Worm (Caenorhabditis elegans) whole organism, young adult: ENCODE measurements around the gene gst-2.

ENCODE experiments used
- D2030.7 ChIP-seq: fragments of 200-800 bp; sonication (Bioruptor generic); IDR thresholded peaks from 2 replicates; pipeline ENCODE4 v1.3.6; 2022; ENCODE audit warnings: missing genetic modification reagents, missing genetic modification characterization, missing compliant biosample characterization
- F33H1.4 ChIP-seq: fragments of 200-800 bp; sonication (Bioruptor generic); IDR thresholded peaks from 2 replicates; pipeline ENCODE4 v1.3.6; 2022; ENCODE audit warnings: missing genetic modification reagents, missing genetic modification characterization, missing compliant biosample characterization
- F39B2.1 ChIP-seq: fragments of 200-800 bp; sonication (Bioruptor generic); IDR thresholded peaks from 2 replicates; pipeline ENCODE4 v1.3.6; 2022; ENCODE audit warnings: missing genetic modification reagents, missing genetic modification characterization, missing compliant biosample characterization
- K11D2.4 ChIP-seq: fragments of 200-800 bp; sonication (Bioruptor generic); IDR thresholded peaks from 2 replicates; pipeline ENCODE4 v1.3.6; 2022; ENCODE audit warnings: missing genetic modification reagents, missing genetic modification characterization, missing compliant biosample characterization
- ZK185.1 ChIP-seq: sonication (generic microtip); optimal IDR thresholded peaks from 2 replicates; lab custom pipeline; 2016; ENCODE audit warnings: mild to moderate bottlenecking, missing genetic modification characterization, missing compliant biosample characterization; ENCODE audit not compliant: poor library complexity, severe bottlenecking
- ama-1 ChIP-seq, 3 experiments: fragments of 150-350 bp in 1 of 3; sonication (generic microtip) in 2 of 3; optimal IDR thresholded peaks; 2 replicates each; lab custom pipeline; 2014 to 2018; ENCODE audit warnings: missing biosample characterization in 2 of 3, missing genetic modification characterization in 2 of 3, missing genetic modification reagents in 2 of 3
- aptf-2 ChIP-seq: fragments of 200-800 bp; sonication (Bioruptor generic); conservative IDR thresholded peaks from 2 replicates; pipeline ENCODE4 v1.3.6; 2022; ENCODE audit warnings: missing genetic modification reagents, missing genetic modification characterization, missing compliant biosample characterization
- aptf-3 ChIP-seq: fragments of 200-800 bp; sonication (Bioruptor generic); IDR thresholded peaks from 2 replicates; pipeline ENCODE4 v1.3.6; 2022; ENCODE audit warnings: missing genetic modification characterization, missing compliant biosample characterization
- cebp-1 ChIP-seq, 2 experiments: fragments of 200-800 bp in 1 of 2; sonication (Bioruptor generic) in 1 of 2; sonication (generic microtip) in 1 of 2; IDR thresholded peaks in 1 of 2; optimal IDR thresholded peaks in 1 of 2; 2 replicates each; pipeline versions ENCODE4 v1.3.6 to Lab custom; 2017 to 2022; ENCODE audit warnings: missing compliant biosample characterization in 2 of 2, missing genetic modification characterization in 2 of 2, mild to moderate bottlenecking in 1 of 2, missing genetic modification reagents in 1 of 2, moderate library complexity in 1 of 2
- ceh-100 ChIP-seq: fragments of 200-800 bp; sonication (Bioruptor generic); IDR thresholded peaks from 2 replicates; pipeline ENCODE4 v1.3.6; 2022; ENCODE audit warnings: missing genetic modification reagents, missing genetic modification characterization, missing compliant biosample characterization
- chd-7 ChIP-seq: sonication (generic microtip); optimal IDR thresholded peaks from 2 replicates; lab custom pipeline; 2016; ENCODE audit warnings: mild to moderate bottlenecking, missing genetic modification characterization, moderate library complexity, missing compliant biosample characterization
- egl-44 ChIP-seq: fragments of 200-800 bp; sonication (Bioruptor generic); IDR thresholded peaks from 2 replicates; pipeline ENCODE4 v1.3.6; 2022; ENCODE audit warnings: missing genetic modification reagents, missing genetic modification characterization, missing compliant biosample characterization
- egrh-3 ChIP-seq: fragments of 200-800 bp; sonication (Bioruptor generic); IDR thresholded peaks from 2 replicates; pipeline ENCODE4 v1.3.6; 2022; ENCODE audit warnings: missing genetic modification reagents, missing genetic modification characterization, missing compliant biosample characterization
- ets-4 ChIP-seq: fragments of 200-800 bp; sonication (Bioruptor generic); optimal IDR thresholded peaks from 2 replicates; lab custom pipeline; 2018; ENCODE audit warnings: mild to moderate bottlenecking, missing genetic modification characterization, missing compliant biosample characterization
- fkh-3 ChIP-seq: sonication (generic microtip); optimal IDR thresholded peaks from 2 replicates; lab custom pipeline; 2016; ENCODE audit warnings: mild to moderate bottlenecking, missing genetic modification characterization, missing compliant biosample characterization
- him-1 ChIP-seq: sonication (generic microtip); optimal IDR thresholded peaks from 2 replicates; lab custom pipeline; 2016; ENCODE audit warnings: missing genotype, missing genetic modification reagents, missing genetic modification characterization, missing compliant biosample characterization
- hmg-1.2 ChIP-seq: fragments of 200-800 bp; sonication (Bioruptor generic); IDR thresholded peaks from 2 replicates; pipeline ENCODE4 v1.3.6; 2022; ENCODE audit warnings: missing genetic modification reagents, missing genetic modification characterization, missing compliant biosample characterization
- let-526 ChIP-seq: fragments of 200-800 bp; sonication (Bioruptor generic); IDR thresholded peaks from 2 replicates; pipeline ENCODE4 v1.3.6; 2022; ENCODE audit warnings: missing genetic modification reagents, missing genetic modification characterization, missing compliant biosample characterization
- let-607 ChIP-seq, 2 experiments: fragments of 200-800 bp in 1 of 2; sonication (Bioruptor generic) in 1 of 2; sonication (generic microtip) in 1 of 2; optimal IDR thresholded peaks; 2 replicates each; lab custom pipeline; 2016 to 2018; ENCODE audit warnings: mild to moderate bottlenecking in 2 of 2, missing compliant biosample characterization in 2 of 2, missing genetic modification characterization in 2 of 2, moderate library complexity in 2 of 2, missing genotype in 1 of 2
- madf-6 ChIP-seq: fragments of 200-800 bp; sonication (Bioruptor generic); IDR thresholded peaks from 2 replicates; pipeline ENCODE4 v1.3.6; 2022; ENCODE audit warnings: missing genetic modification reagents, missing genetic modification characterization, missing compliant biosample characterization
- nfya-1 ChIP-seq: sonication (generic microtip); optimal IDR thresholded peaks from 2 replicates; lab custom pipeline; 2017; ENCODE audit warnings: antibody characterized with exemption, missing compliant biosample characterization, missing genetic modification characterization, borderline replicate concordance; ENCODE audit not compliant: insufficient read depth
- nhr-80 ChIP-seq: sonication (generic microtip); optimal IDR thresholded peaks from 2 replicates; lab custom pipeline; 2016; ENCODE audit warnings: missing genetic modification characterization, missing compliant biosample characterization
- pha-4 ChIP-seq: fragments of 150-350 bp; sonication (generic microtip); optimal IDR thresholded peaks from 2 replicates; lab custom pipeline; 2014; ENCODE audit warnings: missing biosample characterization, missing genetic modification reagents, missing genetic modification characterization
- rcor-1 ChIP-seq: fragments of 200-800 bp; sonication (Bioruptor generic); IDR thresholded peaks from 2 replicates; pipeline ENCODE4 v1.3.6; 2022; ENCODE audit warnings: missing genetic modification reagents, missing genetic modification characterization, missing compliant biosample characterization
- rec-8 ChIP-seq, 2 experiments: sonication (generic microtip); optimal IDR thresholded peaks; 2 replicates each; lab custom pipeline; 2016; ENCODE audit warnings: mild to moderate bottlenecking in 2 of 2, missing genetic modification characterization in 2 of 2, missing genetic modification reagents in 2 of 2, missing genotype in 2 of 2, missing biosample characterization in 1 of 2, missing compliant biosample characterization in 1 of 2, moderate library complexity in 1 of 2
- rpc-1 ChIP-seq, 2 experiments: fragments of 150-350 bp in 1 of 2; sonication (generic microtip) in 1 of 2; optimal IDR thresholded peaks; 2 replicates each; lab custom pipeline; 2014 to 2018; ENCODE audit warnings: missing biosample characterization in 1 of 2, missing genetic modification characterization in 1 of 2, missing genetic modification reagents in 1 of 2, missing genotype in 1 of 2
- sdz-38 ChIP-seq: sonication (generic microtip); optimal IDR thresholded peaks from 2 replicates; lab custom pipeline; 2016; ENCODE audit warnings: missing genotype, missing genetic modification characterization, missing compliant biosample characterization
- snpc-4 ChIP-seq, 5 experiments: fragments of 150-350 bp in 1 of 5; sonication (generic microtip) in 4 of 5; optimal IDR thresholded peaks; 2 replicates each; lab custom pipeline; 2014 to 2018; ENCODE audit warnings: missing genetic modification characterization in 5 of 5, missing biosample characterization in 3 of 5, antibody characterized with exemption in 2 of 5, mild to moderate bottlenecking in 2 of 5, missing compliant biosample characterization in 2 of 5, missing genotype in 2 of 5, moderate library complexity in 2 of 5, missing genetic modification reagents in 1 of 5
- tbp1 ChIP-seq: fragments of 200-800 bp; sonication (Bioruptor generic); optimal IDR thresholded peaks from 2 replicates; lab custom pipeline; 2018; ENCODE audit warnings: mild to moderate bottlenecking, missing genetic modification characterization, missing compliant biosample characterization
- ztf-3 ChIP-seq: fragments of 200-800 bp; sonication (Bioruptor generic); optimal IDR thresholded peaks from 2 replicates; lab custom pipeline; 2018; ENCODE audit warnings: mild to moderate bottlenecking, missing genetic modification characterization, missing compliant biosample characterization

gst-2 gene

DNA sequence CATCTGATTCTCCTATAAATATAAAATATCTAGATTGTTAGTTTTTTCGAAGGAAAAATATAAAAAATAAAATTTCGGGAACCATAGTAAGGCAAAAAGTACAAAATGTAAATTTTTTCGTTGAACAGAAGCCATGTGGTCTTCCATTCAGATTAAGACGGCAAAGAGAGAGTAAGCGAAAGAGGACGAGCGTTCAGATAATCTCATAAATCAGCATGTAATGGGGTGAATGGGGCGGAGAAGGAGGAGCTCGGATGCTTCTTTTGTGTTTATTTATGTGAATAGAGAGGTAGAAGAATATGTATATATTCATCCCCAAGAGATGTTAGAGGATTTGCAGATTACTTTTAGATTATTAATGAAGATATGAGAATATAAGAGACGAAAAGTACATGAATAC lies 32.5 kb upstream of the gst-2 start, which contains the start of gene pxf-1:
Gene pxf-1 (minus strand): TSS at position 14 of the 400 bp plus-strand sequence.
- TF ChIP-seq ets-4 (GFP tag; lab: Kevin White, UChicago): no peak
- no peak for TF ChIP-seq F39B2.1 (GFP tag; lab: Robert Waterston, UW)
- TF ChIP-seq D2030.7 (GFP tag; lab: Robert Waterston, UW): no peak
- TF ChIP-seq let-526: no peak
- no peak for TF ChIP-seq aptf-2
- no peak for TF ChIP-seq F33H1.4
- TF ChIP-seq rec-8 (tag; optimal IDR thresholded peaks at IDR 0.05; lab: Kevin White, UChicago): no peak
- no peak for TF ChIP-seq rcor-1 (GFP tag; lab: Robert Waterston, UW)
- no peak for TF ChIP-seq cebp-1 (GFP tag; IDR thresholded peaks at IDR 0.05; lab: Robert Waterston, UW)
- no peak for TF ChIP-seq cebp-1 (tag; optimal IDR thresholded peaks at IDR 0.05; lab: Kevin White, UChicago)
- TF ChIP-seq fkh-3: no peak
- no peak for TF ChIP-seq him-1 (tag; lab: Kevin White, UChicago)
- no peak for TF ChIP-seq aptf-3 (GFP tag; lab: Robert Waterston, UW)
- no peak for TF ChIP-seq ZK185.1 (tag; lab: Kevin White, UChicago)
- TF ChIP-seq rpc-1 (optimal IDR thresholded peaks at IDR 0.05; lab: Kevin White, UChicago): no peak
- no peak for TF ChIP-seq rpc-1 (tag; optimal IDR thresholded peaks at IDR 0.05; lab: Kevin White, UChicago)
- TF ChIP-seq ceh-100 (GFP tag; lab: Robert Waterston, UW): no peak
- no peak for TF ChIP-seq pha-4 (tag; lab: Kevin White, UChicago)
- TF ChIP-seq chd-7 (tag; lab: Kevin White, UChicago): no peak
- TF ChIP-seq sdz-38: no peak
- no peak for TF ChIP-seq egrh-3
- TF ChIP-seq ztf-3 (GFP tag; lab: Kevin White, UChicago): no peak

DNA sequence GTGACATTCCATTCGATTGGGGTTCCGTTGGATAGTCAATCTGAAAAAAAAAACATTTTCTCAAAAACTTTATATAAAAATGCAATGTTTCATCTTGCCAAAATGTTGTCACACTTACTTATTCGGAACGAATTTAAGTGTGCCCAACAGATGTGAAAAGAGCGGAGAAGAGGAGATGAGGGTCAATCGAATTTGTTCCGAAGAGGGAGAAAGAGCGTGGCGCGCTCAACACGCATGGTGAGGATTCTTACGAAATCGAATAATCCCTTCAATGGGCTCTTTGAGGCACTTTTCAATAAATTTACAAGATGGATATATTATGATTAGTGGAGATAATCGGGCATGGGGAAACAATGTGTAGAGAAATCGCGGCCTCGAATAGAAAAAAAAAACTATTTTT lies 28.9 kb upstream of the gst-2 start:
- TF ChIP-seq cebp-1 (GFP tag; IDR thresholded peaks at IDR 0.05; lab: Robert Waterston, UW): no peak
- peak; percentile 52 for TF ChIP-seq cebp-1 (tag; optimal IDR thresholded peaks at IDR 0.05; lab: Kevin White, UChicago)
- TF ChIP-seq nfya-1 (tag; lab: Kevin White, UChicago): no peak

- no peak for TF ChIP-seq K11D2.4
- peak; percentile 27; the same call in 1 of the 2 replicates for TF ChIP-seq madf-6
- TF ChIP-seq snpc-4 (GFP tag; optimal IDR thresholded peaks at IDR 0.05; lab: Kevin White, UChicago): no peak
- peak in 1 of 4 experiments; percentile 0 for TF ChIP-seq snpc-4 (tag; optimal IDR thresholded peaks at IDR 0.05; lab: Kevin White, UChicago)
- TF ChIP-seq hmg-1.2: peak; percentile 6; the same call in 1 of the 2 replicates
- peak; percentile 93 for TF ChIP-seq him-1 (tag; lab: Kevin White, UChicago)
Measured at ce11 chrIV:10164086-10164485, 22.2 kb upstream of the gst-2 start.

ce11 chrIV:10161706-10162105 lies 19.8 kb upstream of the gst-2 start, which contains the start of gene pps-1:
Gene pps-1, plus strand, starts transcription at chrIV:10162006.
- no peak for TF ChIP-seq ama-1 (optimal IDR thresholded peaks at IDR 0.05; lab: Kevin White, UChicago)
- TF ChIP-seq ama-1 (GFP tag; optimal IDR thresholded peaks at IDR 0.05; lab: Kevin White, UChicago): no peak
- TF ChIP-seq D2030.7 (GFP tag; lab: Robert Waterston, UW): no peak
- no peak for TF ChIP-seq tbp1 (GFP tag; lab: Kevin White, UChicago)
- no peak for TF ChIP-seq nhr-80 (tag; lab: Kevin White, UChicago)

ce11 chrIV:10157489-10158088 lies 15.7 kb upstream of the gst-2 start, which contains the start of gene ttr-53:
Gene ttr-53, plus strand, starts transcription at chrIV:10158038.
- TF ChIP-seq cebp-1 (GFP tag; IDR thresholded peaks at IDR 0.05; lab: Robert Waterston, UW) (no peak), cebp-1 (tag; optimal IDR thresholded peaks at IDR 0.05; lab: Kevin White, UChicago) (no peak), let-607 (tag; optimal IDR thresholded peaks at IDR 0.05; lab: Kevin White, UChicago) (peak; percentile 87 to 90), nhr-80 (tag; lab: Kevin White, UChicago) (peak; percentile 6), egl-44 (GFP tag; lab: Robert Waterston, UW) (no peak)
